Worm (Caenorhabditis elegans) whole organism, L4 larva: Measurements from ENCODE around the gene Y71H2B.5.

ENCODE experiments used
- R02D3.7 ChIP-seq: fragments of 150-350 bp; sonication (generic microtip); optimal IDR thresholded peaks from 3 replicates; lab custom pipeline; 2014; ENCODE audit warnings: missing biosample characterization, missing genetic modification characterization
- Y105C5A.15 ChIP-seq: fragments of 200-800 bp; sonication (Bioruptor generic); IDR thresholded peaks from 2 replicates; pipeline ENCODE4 v1.3.6; 2022; ENCODE audit warnings: missing genetic modification characterization, missing compliant biosample characterization
- egl-27 ChIP-seq: sonication (generic microtip); optimal IDR thresholded peaks from 3 replicates; lab custom pipeline; 2017; ENCODE audit warnings: missing biosample characterization, missing genetic modification reagents, missing genetic modification characterization
- fkh-10 ChIP-seq: fragments of 150-350 bp; optimal IDR thresholded peaks from 2 replicates; lab custom pipeline; 2014; ENCODE audit warnings: missing biosample characterization, missing genetic modification reagents, missing genetic modification characterization
- jun-1 ChIP-seq: fragments of 150-350 bp; optimal IDR thresholded peaks from 2 replicates; lab custom pipeline; 2014; ENCODE audit warnings: missing biosample characterization, missing genetic modification reagents, missing genetic modification characterization
- madf-5 ChIP-seq, 2 experiments: fragments of 200-800 bp; sonication (Bioruptor generic); IDR thresholded peaks; 2 replicates each; pipeline ENCODE4 v1.3.6; 2022; ENCODE audit warnings: missing compliant biosample characterization in 2 of 2, missing genetic modification characterization in 2 of 2
- mxl-2 ChIP-seq: fragments of 200-800 bp; sonication (Bioruptor generic); conservative IDR thresholded peaks from 2 replicates; pipeline ENCODE4 v1.3.6; 2022; ENCODE audit warnings: missing genetic modification reagents, missing genetic modification characterization, missing compliant biosample characterization
- nhr-11 ChIP-seq: fragments of 150-350 bp; optimal IDR thresholded peaks from 2 replicates; lab custom pipeline; 2014; ENCODE audit warnings: missing biosample characterization, missing genetic modification characterization
- nhr-237 ChIP-seq: sonication (generic microtip); optimal IDR thresholded peaks from 2 replicates; lab custom pipeline; 2017; ENCODE audit warnings: missing biosample characterization, missing genetic modification characterization
- snpc-4 ChIP-seq: fragments of 150-350 bp; optimal IDR thresholded peaks from 2 replicates; lab custom pipeline; 2014; ENCODE audit warnings: missing biosample characterization, missing genetic modification characterization
- tra-1 ChIP-seq: fragments of 200-800 bp; sonication (Bioruptor generic); IDR thresholded peaks from 2 replicates; pipeline ENCODE4 v1.3.6; 2022; ENCODE audit warnings: missing genetic modification reagents, missing genetic modification characterization, missing compliant biosample characterization

- no peak for TF ChIP-seq R02D3.7 (tag; lab: Kevin White, UChicago)
- no peak for TF ChIP-seq mxl-2 (GFP tag; lab: Robert Waterston, UW)
- no peak for TF ChIP-seq nhr-237 (tag; lab: Kevin White, UChicago)
- no peak for TF ChIP-seq fkh-10 (GFP tag; lab: Kevin White, UChicago)
- TF ChIP-seq tra-1 (GFP tag; lab: Robert Waterston, UW): no peak
- TF ChIP-seq jun-1 (tag; lab: Kevin White, UChicago): no peak
- TF ChIP-seq nhr-11 (tag; lab: Kevin White, UChicago): no peak
- no peak for TF ChIP-seq Y105C5A.15 (GFP tag; lab: Robert Waterston, UW)
- TF ChIP-seq snpc-4 (tag; lab: Kevin White, UChicago): no peak
- no peak for TF ChIP-seq madf-5 (GFP tag; IDR thresholded peaks at IDR 0.05; lab: Robert Waterston, UW)
- no peak for TF ChIP-seq egl-27 (tag; lab: Kevin White, UChicago)
Observed at ce11 chrIII:2634577-2634976, 26.8 kb downstream of the Y71H2B.5 start.
